Worm (Caenorhabditis elegans) whole organism, early embryonic: ENCODE results near the gene ZK154.6.

ENCODE experiments used
- B0310.2 ChIP-seq: sonication (generic microtip); optimal IDR thresholded peaks from 2 replicates; lab custom pipeline; 2016; ENCODE audit warnings: mild to moderate bottlenecking, missing genetic modification characterization, missing compliant biosample characterization
- F13C5.2 ChIP-seq: sonication (generic microtip); optimal IDR thresholded peaks from 2 replicates; lab custom pipeline; 2017; ENCODE audit warnings: mild to moderate bottlenecking, missing genetic modification characterization, inconsistent platforms, missing compliant biosample characterization
- aly-1 ChIP-seq: sonication (generic microtip); optimal IDR thresholded peaks from 2 replicates; lab custom pipeline; 2016; ENCODE audit warnings: missing genetic modification characterization, missing compliant biosample characterization
- ama-1 ChIP-seq: fragments of 150-350 bp; optimal IDR thresholded peaks from 2 replicates; lab custom pipeline; 2014
- ceh-13 ChIP-seq: fragments of 200-800 bp; sonication (Bioruptor generic); optimal IDR thresholded peaks from 2 replicates; lab custom pipeline; 2018; ENCODE audit warnings: mild to moderate bottlenecking, missing genetic modification characterization, missing compliant biosample characterization
- flt-1 ChIP-seq: fragments of 200-800 bp; sonication (Bioruptor generic); IDR thresholded peaks from 2 replicates; pipeline ENCODE4 v1.3.6; 2022; ENCODE audit warnings: missing genetic modification characterization, missing compliant biosample characterization
- hmbx-1 ChIP-seq: sonication (generic microtip); optimal IDR thresholded peaks from 2 replicates; lab custom pipeline; 2016; ENCODE audit warnings: mild to moderate bottlenecking, missing genetic modification characterization, missing compliant biosample characterization
- hmg-4 ChIP-seq: fragments of 200-800 bp; sonication (Bioruptor generic); optimal IDR thresholded peaks from 2 replicates; lab custom pipeline; 2018; ENCODE audit warnings: mild to moderate bottlenecking, missing genetic modification characterization, missing compliant biosample characterization
- hnd-1 ChIP-seq: sonication (generic microtip); optimal IDR thresholded peaks from 2 replicates; lab custom pipeline; 2016; ENCODE audit warnings: missing genetic modification characterization, missing compliant biosample characterization
- pes-1 ChIP-seq: fragments of 200-800 bp; sonication (Bioruptor generic); IDR thresholded peaks from 2 replicates; pipeline ENCODE4 v1.3.6; 2022; ENCODE audit warnings: missing genetic modification reagents, missing genetic modification characterization, missing compliant biosample characterization
- tbx-37 ChIP-seq: fragments of 200-800 bp; sonication (Bioruptor generic); conservative IDR thresholded peaks from 2 replicates; pipeline ENCODE4 v1.3.6; 2022; ENCODE audit warnings: missing genetic modification reagents, missing genetic modification characterization, missing compliant biosample characterization
- tra-4 ChIP-seq: sonication (generic microtip); optimal IDR thresholded peaks from 2 replicates; lab custom pipeline; 2017; ENCODE audit warnings: missing genetic modification characterization, missing compliant biosample characterization

- TF ChIP-seq tbx-37 (GFP tag; lab: Robert Waterston, UW) (no peak), hmg-4 (GFP tag; lab: Kevin White, UChicago) (no peak), hnd-1 (no peak), ama-1 (lab: Kevin White, UChicago) (no peak), flt-1 (GFP tag; lab: Robert Waterston, UW) (no peak), ceh-13 (GFP tag; lab: Kevin White, UChicago) (no peak), aly-1 (tag; lab: Kevin White, UChicago) (no peak), F13C5.2 (no peak), tra-4 (no peak), pes-1 (GFP tag; lab: Robert Waterston, UW) (no peak), B0310.2 (tag; lab: Kevin White, UChicago) (no peak), hmbx-1 (tag; lab: Kevin White, UChicago) (no peak)
Observed at ce11 chrX:7776509-7777001, 16.8 kb downstream of the ZK154.6 start, which contains the start of gene mec-7.
